Worm (Caenorhabditis elegans): ENCODE data around the gene srlf-30.

The srlf-30 gene

DNA sequence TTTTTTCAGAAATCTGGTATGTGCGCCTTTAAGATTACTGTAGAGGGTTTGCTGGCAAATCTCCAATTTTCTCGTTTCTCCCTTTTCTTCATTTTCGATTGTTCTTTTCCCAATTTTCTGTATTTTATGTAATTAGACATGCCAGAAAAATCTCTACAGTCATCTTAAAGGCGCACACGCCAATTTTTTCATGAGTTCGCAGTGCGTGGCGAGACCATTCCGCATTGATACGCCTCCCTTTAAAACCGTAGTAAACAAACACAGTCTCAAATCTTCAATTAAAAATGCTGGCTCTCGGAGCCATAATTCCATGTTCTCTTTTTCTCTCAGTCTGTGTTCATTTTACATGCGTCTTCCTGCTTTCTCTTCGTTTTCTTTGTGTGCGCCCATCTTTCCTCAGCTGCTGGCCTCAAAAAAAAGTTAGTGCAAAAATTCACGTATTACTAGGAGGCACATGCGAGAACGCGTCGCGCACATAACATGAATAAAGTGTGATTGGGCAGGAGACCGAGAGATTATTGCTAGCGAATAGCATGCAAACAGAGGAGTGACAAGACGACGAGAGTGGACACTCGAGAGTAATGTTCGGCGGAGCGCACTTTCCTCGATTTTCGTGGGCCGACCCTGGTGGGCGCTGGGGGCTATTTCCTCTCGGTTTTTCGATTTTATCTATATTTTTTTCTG lies 18.8 kb downstream of the srlf-30 start (continued):
- peak; percentile 29 for TF ChIP-seq pax-1 (tag; optimal IDR thresholded peaks at IDR 0.05)
- TF ChIP-seq ets-4 (tag; optimal IDR thresholded peaks at IDR 0.05): no peak
- TF ChIP-seq syd-9 (tag; optimal IDR thresholded peaks at IDR 0.05): no peak
- TF ChIP-seq ceh-19 (GFP tag; optimal IDR thresholded peaks at IDR 0.05): peak; percentile 10
- TF ChIP-seq dmd-4 (tag; optimal IDR thresholded peaks at IDR 0.05; ENCODE audit: borderline replicate concordance): no peak
- peak; percentile 80 for TF ChIP-seq hlh-30 (tag; optimal IDR thresholded peaks at IDR 0.05; ENCODE audit: insufficient read depth)
- TF ChIP-seq sox-4 (tag; optimal IDR thresholded peaks at IDR 0.05): no peak
- no peak for TF ChIP-seq fkh-10 (GFP tag; optimal IDR thresholded peaks at IDR 0.05)
- no peak for TF ChIP-seq npax-4 (tag; optimal IDR thresholded peaks at IDR 0.05)
- TF ChIP-seq ama-1 (optimal IDR thresholded peaks at IDR 0.05): no peak
- no peak for TF ChIP-seq pqm-1 (tag; optimal IDR thresholded peaks at IDR 0.05)
- no peak for TF ChIP-seq ahr-1 (tag; optimal IDR thresholded peaks at IDR 0.05)
- no peak for TF ChIP-seq tbx-7 (tag; optimal IDR thresholded peaks at IDR 0.05)
- no peak for TF ChIP-seq eyg-1 (tag; optimal IDR thresholded peaks at IDR 0.05)
- no peak for TF ChIP-seq hlh-15 (tag; optimal IDR thresholded peaks at IDR 0.05)
- peak; percentile 6 for TF ChIP-seq F13H6.1 (tag; optimal IDR thresholded peaks at IDR 0.05)
- TF ChIP-seq unc-86 (tag; optimal IDR thresholded peaks at IDR 0.05): no peak
- TF ChIP-seq pros-1 (tag; optimal IDR thresholded peaks at IDR 0.05): no peak
- TF ChIP-seq sox-2 (GFP tag; IDR thresholded peaks at IDR 0.05): no peak
- TF ChIP-seq ceh-6 (GFP tag; optimal IDR thresholded peaks at IDR 0.05): no peak
- peak; percentile 69 for TF ChIP-seq nfya-1 (tag; optimal IDR thresholded peaks at IDR 0.05)
- TF ChIP-seq ceh-18 (tag; optimal IDR thresholded peaks at IDR 0.05): peak; percentile 77
- no peak for TF ChIP-seq fkh-6 (tag; optimal IDR thresholded peaks at IDR 0.05)
- no peak for TF ChIP-seq madf-2 (tag; optimal IDR thresholded peaks at IDR 0.05)
- no peak for TF ChIP-seq C38D4.7 (GFP tag; optimal IDR thresholded peaks at IDR 0.05)
- peak; percentile 49 for TF ChIP-seq tbx-2 (tag; optimal IDR thresholded peaks at IDR 0.05)
- TF ChIP-seq ceh-31 (tag; optimal IDR thresholded peaks at IDR 0.05): peak; percentile 80
- no peak for TF ChIP-seq sdc-2 (tag; optimal IDR thresholded peaks at IDR 0.05)
- TF ChIP-seq elt-4 (tag; optimal IDR thresholded peaks at IDR 0.05): no peak
- no peak for TF ChIP-seq ceh-24 (tag; optimal IDR thresholded peaks at IDR 0.05)
- TF ChIP-seq ceh-48 (tag; optimal IDR thresholded peaks at IDR 0.05): no peak
- no peak for TF ChIP-seq C08G9.2 (tag; optimal IDR thresholded peaks at IDR 0.05)
- no peak for TF ChIP-seq ceh-2 (tag; optimal IDR thresholded peaks at IDR 0.05)
- TF ChIP-seq fax-1 (tag; optimal IDR thresholded peaks at IDR 0.05): no peak
- TF ChIP-seq T23F11.4 (GFP tag; optimal IDR thresholded peaks at IDR 0.05): no peak
- TF ChIP-seq unc-42 (tag; optimal IDR thresholded peaks at IDR 0.05): peak; percentile 51
- no peak for TF ChIP-seq ceh-14 (tag; optimal IDR thresholded peaks at IDR 0.05)
- TF ChIP-seq lim-6 (tag; optimal IDR thresholded peaks at IDR 0.05): no peak
- TF ChIP-seq ceh-9 (tag; optimal IDR thresholded peaks at IDR 0.05): no peak

DNA sequence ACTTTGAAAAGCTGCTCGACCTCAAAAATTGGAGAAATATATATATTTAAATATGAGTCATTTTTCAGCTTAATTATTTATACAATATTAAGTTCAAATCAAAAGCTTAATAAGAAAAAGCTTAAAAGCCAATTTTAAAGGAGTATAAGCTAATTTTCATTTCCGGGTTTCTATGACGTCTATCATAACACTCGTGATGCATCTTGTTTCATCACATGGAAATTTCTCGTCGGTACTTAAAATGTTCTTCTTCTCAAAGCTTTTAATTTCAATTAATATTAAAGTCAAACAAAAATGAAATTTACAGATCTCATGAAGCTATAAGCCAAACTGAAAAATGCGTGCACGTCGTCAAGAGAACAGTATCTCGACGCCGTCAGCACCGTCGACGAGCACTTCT lies 19.6 kb downstream of the srlf-30 start, which contains the start of gene rbr-2:
Gene rbr-2, plus strand, starts transcription at position 301 of the 400 bp plus-strand sequence.
- no peak for TF ChIP-seq C08G9.2 (tag; optimal IDR thresholded peaks at IDR 0.05)
- TF ChIP-seq zip-5 (tag; optimal IDR thresholded peaks at IDR 0.05): no peak
- TF ChIP-seq unc-42 (tag; optimal IDR thresholded peaks at IDR 0.05): no peak
- TF ChIP-seq eyg-1 (tag; optimal IDR thresholded peaks at IDR 0.05): no peak
- no peak for TF ChIP-seq pat-9 (tag; optimal IDR thresholded peaks at IDR 0.05)
- no peak for TF ChIP-seq T23F11.4 (GFP tag; optimal IDR thresholded peaks at IDR 0.05)
- TF ChIP-seq Y22D7AL.16 (tag; optimal IDR thresholded peaks at IDR 0.05): no peak
- no peak for TF ChIP-seq che-1 (tag; optimal IDR thresholded peaks at IDR 0.05)
- no peak for TF ChIP-seq dmd-4 (tag; optimal IDR thresholded peaks at IDR 0.05; ENCODE audit: borderline replicate concordance)
- no peak for TF ChIP-seq ceh-22 (tag; optimal IDR thresholded peaks at IDR 0.05)
